Worm (Caenorhabditis elegans) whole organism, young adult: Measurements from ENCODE around the gene Y110A2AL.2.

ENCODE experiments used
- B0019.2 ChIP-seq: fragments of 200-800 bp; sonication (Bioruptor generic); conservative IDR thresholded peaks from 2 replicates; pipeline ENCODE4 v1.3.6; 2022; ENCODE audit warnings: missing genetic modification reagents, missing genetic modification characterization, missing compliant biosample characterization
- B0261.1 ChIP-seq: sonication (generic microtip); optimal IDR thresholded peaks from 2 replicates; lab custom pipeline; 2016; ENCODE audit warnings: mild to moderate bottlenecking, missing genetic modification characterization, moderate library complexity, missing compliant biosample characterization
- C17E4.6 ChIP-seq: fragments of 200-800 bp; sonication (Bioruptor generic); IDR thresholded peaks from 2 replicates; pipeline ENCODE4 v1.3.6; 2022; ENCODE audit warnings: missing genetic modification reagents, missing genetic modification characterization, missing compliant biosample characterization
- F22D6.2 ChIP-seq: sonication (generic microtip); optimal IDR thresholded peaks from 2 replicates; lab custom pipeline; 2016; ENCODE audit warnings: mild to moderate bottlenecking, missing genetic modification characterization, missing compliant biosample characterization
- F37B4.10 ChIP-seq: fragments of 200-800 bp; sonication (Bioruptor generic); IDR thresholded peaks from 2 replicates; pipeline ENCODE4 v1.3.6; 2022; ENCODE audit warnings: missing genetic modification characterization, missing compliant biosample characterization
- F57A8.1 ChIP-seq: fragments of 200-800 bp; sonication (Bioruptor generic); optimal IDR thresholded peaks from 2 replicates; lab custom pipeline; 2018; ENCODE audit warnings: mild to moderate bottlenecking, missing genetic modification characterization, moderate library complexity, missing compliant biosample characterization
- T07F8.4 ChIP-seq: sonication (generic microtip); optimal IDR thresholded peaks from 2 replicates; lab custom pipeline; 2016; ENCODE audit warnings: mild to moderate bottlenecking, missing genetic modification characterization, moderate library complexity, missing compliant biosample characterization
- T26A5.8 ChIP-seq: sonication (generic microtip); optimal IDR thresholded peaks from 2 replicates; lab custom pipeline; 2016; ENCODE audit warnings: missing genetic modification characterization, missing compliant biosample characterization
- Y53F4B.3 ChIP-seq: fragments of 200-800 bp; sonication (Bioruptor generic); IDR thresholded peaks from 2 replicates; pipeline ENCODE4 v1.3.6; 2022; ENCODE audit warnings: missing genetic modification reagents, missing genetic modification characterization, missing compliant biosample characterization
- akir-1 ChIP-seq: fragments of 200-800 bp; sonication (Bioruptor generic); optimal IDR thresholded peaks from 2 replicates; lab custom pipeline; 2018; ENCODE audit warnings: mild to moderate bottlenecking, missing genetic modification characterization, moderate library complexity, missing compliant biosample characterization
- ama-1 ChIP-seq, 3 experiments: fragments of 150-350 bp in 1 of 3; sonication (generic microtip) in 2 of 3; optimal IDR thresholded peaks; 2 replicates each; lab custom pipeline; 2014 to 2018; ENCODE audit warnings: missing biosample characterization in 2 of 3, missing genetic modification characterization in 2 of 3, missing genetic modification reagents in 2 of 3
- aptf-3 ChIP-seq: fragments of 200-800 bp; sonication (Bioruptor generic); IDR thresholded peaks from 2 replicates; pipeline ENCODE4 v1.3.6; 2022; ENCODE audit warnings: missing genetic modification characterization, missing compliant biosample characterization
- athp-1 ChIP-seq: sonication (generic microtip); optimal IDR thresholded peaks from 2 replicates; lab custom pipeline; 2017; ENCODE audit warnings: mild to moderate bottlenecking, missing genetic modification characterization, missing compliant biosample characterization
- cebp-2 ChIP-seq: fragments of 200-800 bp; sonication (Bioruptor generic); IDR thresholded peaks from 2 replicates; pipeline ENCODE4 v1.3.6; 2022; ENCODE audit warnings: missing genetic modification characterization, missing compliant biosample characterization
- ceh-100 ChIP-seq: fragments of 200-800 bp; sonication (Bioruptor generic); IDR thresholded peaks from 2 replicates; pipeline ENCODE4 v1.3.6; 2022; ENCODE audit warnings: missing genetic modification reagents, missing genetic modification characterization, missing compliant biosample characterization
- ceh-40 ChIP-seq: fragments of 200-800 bp; sonication (Bioruptor generic); IDR thresholded peaks from 2 replicates; pipeline ENCODE4 v1.3.6; 2022; ENCODE audit warnings: missing genetic modification characterization, missing compliant biosample characterization
- ceh-79 ChIP-seq: sonication (generic microtip); optimal IDR thresholded peaks from 2 replicates; lab custom pipeline; 2017; ENCODE audit warnings: mild to moderate bottlenecking, missing genetic modification characterization, missing compliant biosample characterization
- die-1 ChIP-seq: sonication (generic microtip); optimal IDR thresholded peaks from 2 replicates; lab custom pipeline; 2016; ENCODE audit warnings: missing genotype, mild to moderate bottlenecking, missing genetic modification characterization, missing compliant biosample characterization
- fkh-3 ChIP-seq: sonication (generic microtip); optimal IDR thresholded peaks from 2 replicates; lab custom pipeline; 2016; ENCODE audit warnings: mild to moderate bottlenecking, missing genetic modification characterization, missing compliant biosample characterization
- hmg-1.2 ChIP-seq: fragments of 200-800 bp; sonication (Bioruptor generic); IDR thresholded peaks from 2 replicates; pipeline ENCODE4 v1.3.6; 2022; ENCODE audit warnings: missing genetic modification reagents, missing genetic modification characterization, missing compliant biosample characterization
- hmg-20 ChIP-seq: fragments of 200-800 bp; sonication (Bioruptor generic); IDR thresholded peaks from 2 replicates; pipeline ENCODE4 v1.3.6; 2022; ENCODE audit warnings: missing genetic modification reagents, missing genetic modification characterization, missing compliant biosample characterization
- hsf-1 ChIP-seq: fragments of 200-800 bp; sonication (Bioruptor generic); IDR thresholded peaks from 2 replicates; pipeline ENCODE4 v1.3.6; 2022; ENCODE audit warnings: missing genetic modification reagents, missing genetic modification characterization, missing compliant biosample characterization
- lin-35 ChIP-seq, 3 experiments: fragments of 150-350 bp in 2 of 3; sonication (generic microtip) in 1 of 3; optimal IDR thresholded peaks; 2 replicates each; lab custom pipeline; 2014 to 2018; ENCODE audit warnings: missing biosample characterization in 3 of 3, missing genetic modification characterization in 3 of 3, missing genetic modification reagents in 3 of 3
- lin-54 ChIP-seq: fragments of 200-800 bp; sonication (Bioruptor generic); optimal IDR thresholded peaks from 2 replicates; lab custom pipeline; 2018; ENCODE audit warnings: mild to moderate bottlenecking, missing genetic modification characterization, missing compliant biosample characterization
- madf-3 ChIP-seq: fragments of 200-800 bp; sonication (Bioruptor generic); IDR thresholded peaks from 2 replicates; pipeline ENCODE4 v1.3.6; 2022; ENCODE audit warnings: missing genetic modification reagents, missing genetic modification characterization, missing compliant biosample characterization
- mcd-1 ChIP-seq: fragments of 200-800 bp; sonication (Bioruptor generic); IDR thresholded peaks from 2 replicates; pipeline ENCODE4 v1.3.6; 2022; ENCODE audit warnings: missing genetic modification reagents, missing genetic modification characterization, missing compliant biosample characterization
- mes-4 ChIP-seq: sonication (generic microtip); optimal IDR thresholded peaks from 2 replicates; lab custom pipeline; 2016; ENCODE audit warnings: missing genotype, missing genetic modification characterization, missing compliant biosample characterization
- mxl-1 ChIP-seq: sonication (generic microtip); optimal IDR thresholded peaks from 2 replicates; lab custom pipeline; 2016; ENCODE audit warnings: missing genetic modification characterization, missing compliant biosample characterization
- nhr-120 ChIP-seq: fragments of 200-800 bp; sonication (Bioruptor generic); IDR thresholded peaks from 2 replicates; pipeline ENCODE4 v1.3.6; 2022; ENCODE audit warnings: missing genetic modification characterization, missing compliant biosample characterization
- nhr-179 ChIP-seq: sonication (generic microtip); optimal IDR thresholded peaks from 2 replicates; lab custom pipeline; 2016; ENCODE audit warnings: mild to moderate bottlenecking, missing genetic modification characterization, missing compliant biosample characterization
- nhr-80 ChIP-seq: sonication (generic microtip); optimal IDR thresholded peaks from 2 replicates; lab custom pipeline; 2016; ENCODE audit warnings: missing genetic modification characterization, missing compliant biosample characterization
- nhr-90 ChIP-seq: sonication (generic microtip); optimal IDR thresholded peaks from 2 replicates; lab custom pipeline; 2016; ENCODE audit warnings: missing genotype, mild to moderate bottlenecking, missing genetic modification characterization, missing compliant biosample characterization
- rpc-1 ChIP-seq, 2 experiments: fragments of 150-350 bp in 1 of 2; sonication (generic microtip) in 1 of 2; optimal IDR thresholded peaks; 2 replicates each; lab custom pipeline; 2014 to 2018; ENCODE audit warnings: missing biosample characterization in 1 of 2, missing genetic modification characterization in 1 of 2, missing genetic modification reagents in 1 of 2, missing genotype in 1 of 2
- sdz-38 ChIP-seq: sonication (generic microtip); optimal IDR thresholded peaks from 2 replicates; lab custom pipeline; 2016; ENCODE audit warnings: missing genotype, missing genetic modification characterization, missing compliant biosample characterization
- snpc-1.3 ChIP-seq: sonication (generic microtip); optimal IDR thresholded peaks from 2 replicates; lab custom pipeline; 2017; ENCODE audit warnings: missing genetic modification characterization, mild to moderate bottlenecking, missing compliant biosample characterization, antibody characterized with exemption, moderate library complexity, missing genotype, missing genetic modification reagents; ENCODE audit not compliant: insufficient read depth
- snpc-3.4 ChIP-seq: sonication (generic microtip); optimal IDR thresholded peaks from 2 replicates; lab custom pipeline; 2017; ENCODE audit warnings: missing genetic modification characterization, mild to moderate bottlenecking, missing compliant biosample characterization, antibody characterized with exemption, moderate library complexity, missing genotype, missing genetic modification reagents
- ztf-18 ChIP-seq: sonication (generic microtip); optimal IDR thresholded peaks from 2 replicates; lab custom pipeline; 2016; ENCODE audit warnings: missing genotype, mild to moderate bottlenecking, missing genetic modification characterization, missing compliant biosample characterization
- ztf-3 ChIP-seq: fragments of 200-800 bp; sonication (Bioruptor generic); optimal IDR thresholded peaks from 2 replicates; lab custom pipeline; 2018; ENCODE audit warnings: mild to moderate bottlenecking, missing genetic modification characterization, missing compliant biosample characterization
- ztf-6 ChIP-seq: fragments of 200-800 bp; sonication (Bioruptor generic); IDR thresholded peaks from 2 replicates; pipeline ENCODE4 v1.3.6; 2022; ENCODE audit warnings: missing genetic modification reagents, missing genetic modification characterization, missing compliant biosample characterization

Gene Y110A2AL.2

DNA sequence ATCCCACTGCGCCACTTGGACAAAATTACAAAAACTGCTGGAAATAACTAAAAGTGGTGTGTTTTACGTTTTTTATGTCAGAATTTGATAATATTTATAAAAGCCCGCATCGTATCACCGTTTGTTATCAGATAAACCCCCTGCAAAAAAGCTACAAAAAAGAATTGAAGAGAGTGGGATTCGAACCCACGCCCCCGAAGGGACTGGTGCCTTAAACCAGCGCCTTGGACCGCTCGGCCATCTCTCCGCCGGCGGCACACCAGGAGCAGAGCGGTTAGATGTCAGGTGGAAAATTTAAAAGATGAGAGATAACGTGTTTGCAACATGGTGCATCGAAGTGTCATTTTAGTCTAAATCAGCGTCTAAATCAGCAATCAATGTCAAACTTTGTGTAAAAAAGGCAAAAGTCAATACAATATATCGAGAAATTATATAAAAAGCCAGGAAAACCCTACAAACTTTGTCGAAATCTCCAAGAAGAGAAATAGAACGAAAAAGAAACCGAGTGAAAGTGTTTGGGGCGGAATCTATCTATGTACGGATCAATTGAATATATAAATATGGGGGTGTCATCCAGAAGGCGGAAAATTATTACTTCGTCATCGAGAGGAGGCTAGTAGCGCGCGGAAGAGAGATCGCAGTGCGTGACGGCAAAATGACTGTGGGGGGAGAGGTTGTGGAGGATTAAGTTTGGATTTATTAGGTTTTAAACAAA lies 6.3 kb upstream of the Y110A2AL.2 start (continued):
- no peak for TF ChIP-seq nhr-120
- TF ChIP-seq mcd-1: peak; percentile 57
- TF ChIP-seq ceh-40 (GFP tag; lab: Robert Waterston, UW): no peak
- no peak for TF ChIP-seq akir-1 (GFP tag; lab: Kevin White, UChicago)
- peak; percentile 63 for TF ChIP-seq rpc-1 (optimal IDR thresholded peaks at IDR 0.05; lab: Kevin White, UChicago)
- peak; percentile 78 for TF ChIP-seq rpc-1 (tag; optimal IDR thresholded peaks at IDR 0.05; lab: Kevin White, UChicago)
- no peak for TF ChIP-seq F37B4.10 (GFP tag; lab: Robert Waterston, UW)
- no peak for TF ChIP-seq F22D6.2 (tag; lab: Kevin White, UChicago)
- TF ChIP-seq lin-54 (GFP tag; lab: Kevin White, UChicago): peak; percentile 31
- no peak for TF ChIP-seq hsf-1 (GFP tag; lab: Robert Waterston, UW)
- TF ChIP-seq B0019.2 (GFP tag; lab: Robert Waterston, UW): no peak
- TF ChIP-seq snpc-1.3 (tag; lab: Kevin White, UChicago): peak; percentile 30
- peak; percentile 3 for TF ChIP-seq athp-1 (tag; lab: Kevin White, UChicago)
- no peak for TF ChIP-seq mes-4 (tag; lab: Kevin White, UChicago)
- no peak for TF ChIP-seq snpc-3.4 (tag; lab: Kevin White, UChicago)
- peak; percentile 11 for TF ChIP-seq nhr-80 (tag; lab: Kevin White, UChicago)
- peak; percentile 73 for TF ChIP-seq die-1
- TF ChIP-seq aptf-3: no peak
- no peak for TF ChIP-seq fkh-3 (tag; lab: Kevin White, UChicago)
- TF ChIP-seq ztf-18 (tag; lab: Kevin White, UChicago): peak; percentile 33
- TF ChIP-seq hmg-20 (GFP tag; lab: Robert Waterston, UW): no peak
- peak; percentile 83 for TF ChIP-seq B0261.1 (tag; lab: Kevin White, UChicago)
- TF ChIP-seq mxl-1 (tag; lab: Kevin White, UChicago): no peak
- no peak for TF ChIP-seq C17E4.6 (GFP tag; lab: Robert Waterston, UW)
- TF ChIP-seq ztf-3 (GFP tag; lab: Kevin White, UChicago): peak; percentile 26
- TF ChIP-seq ceh-79 (tag; lab: Kevin White, UChicago): no peak
- TF ChIP-seq lin-35 (GFP tag; optimal IDR thresholded peaks at IDR 0.05; lab: Kevin White, UChicago): no peak
- TF ChIP-seq ama-1 (optimal IDR thresholded peaks at IDR 0.05; lab: Kevin White, UChicago): no peak
- peak in 1 of 2 experiments; percentile 7 for TF ChIP-seq ama-1 (GFP tag; optimal IDR thresholded peaks at IDR 0.05; lab: Kevin White, UChicago)
- TF ChIP-seq ceh-100 (GFP tag; lab: Robert Waterston, UW): no peak
- TF ChIP-seq hmg-1.2 (GFP tag; lab: Robert Waterston, UW): peak; percentile 66
- no peak for TF ChIP-seq Y53F4B.3
- no peak for TF ChIP-seq madf-3 (GFP tag; lab: Robert Waterston, UW)
- TF ChIP-seq F57A8.1 (GFP tag; lab: Kevin White, UChicago): no peak
- TF ChIP-seq T07F8.4: no peak
- TF ChIP-seq ztf-6: no peak
- peak; percentile 54 for TF ChIP-seq nhr-90 (tag; lab: Kevin White, UChicago)
- TF ChIP-seq sdz-38 (tag; lab: Kevin White, UChicago): no peak
- no peak for TF ChIP-seq T26A5.8 (tag; lab: Kevin White, UChicago)

ce11 chrII:2862557-2863035 lies 5.2 kb upstream of the Y110A2AL.2 start:
- no peak for TF ChIP-seq cebp-2 (GFP tag; lab: Robert Waterston, UW)
- TF ChIP-seq nhr-179 (tag; lab: Kevin White, UChicago): no peak
